Fruit fly (Drosophila melanogaster) whole organism, embryonic: ENCODE measurements around the gene Ssl2.

Experiments used
- Asciz ChIP-seq: fragments of 200-800 bp; sonication (Bioruptor generic); optimal IDR thresholded peaks from 2 replicates; lab custom pipeline; 2017; ENCODE audit warnings: missing biosample characterization, mild to moderate bottlenecking, missing genetic modification characterization, missing genetic modification reagents
- CG11456 ChIP-seq: fragments of 200-800 bp; sonication (Bioruptor generic); IDR thresholded peaks from 3 replicates; pipeline ENCODE4 v1.3.6; 2022; ENCODE audit warnings: missing biosample characterization, missing genetic modification characterization
- CG11696 ChIP-seq: fragments of 200-800 bp; sonication (Bioruptor generic); IDR thresholded peaks from 2 replicates; pipeline ENCODE4 v1.3.6; 2022; ENCODE audit warnings: missing biosample characterization, missing genetic modification characterization
- CG12769 ChIP-seq: fragments of 200-800 bp; sonication (Bioruptor generic); optimal IDR thresholded peaks from 2 replicates; lab custom pipeline; 2019; ENCODE audit warnings: missing biosample characterization, mild to moderate bottlenecking, missing genetic modification characterization, moderate library complexity
- CG13296 ChIP-seq: fragments of 200-800 bp; sonication (Bioruptor generic); optimal IDR thresholded peaks from 3 replicates; lab custom pipeline; 2018; ENCODE audit warnings: missing biosample characterization, mild to moderate bottlenecking, missing genetic modification characterization
- CG15269 ChIP-seq: fragments of 200-800 bp; sonication (Bioruptor generic); optimal IDR thresholded peaks from 2 replicates; lab custom pipeline; 2018; ENCODE audit warnings: missing biosample characterization, mild to moderate bottlenecking, missing genetic modification characterization, moderate library complexity
- CG15479 ChIP-seq: fragments of 200-800 bp; sonication (Bioruptor generic); optimal IDR thresholded peaks from 3 replicates; lab custom pipeline; 2019; ENCODE audit warnings: missing biosample characterization, mild to moderate bottlenecking, missing genetic modification characterization, moderate library complexity
- CG17359 ChIP-seq: fragments of 200-800 bp; sonication (Bioruptor generic); optimal IDR thresholded peaks from 3 replicates; lab custom pipeline; 2018; ENCODE audit warnings: missing biosample characterization, mild to moderate bottlenecking, missing genetic modification characterization, moderate library complexity
- CG2678 ChIP-seq: fragments of 200-800 bp; sonication (Bioruptor generic); optimal IDR thresholded peaks from 3 replicates; lab custom pipeline; 2019; ENCODE audit warnings: missing biosample characterization, mild to moderate bottlenecking, missing genetic modification characterization, moderate library complexity
- CG2889 ChIP-seq: fragments of 200-800 bp; sonication (Bioruptor generic); IDR thresholded peaks from 3 replicates; pipeline ENCODE4 v1.3.6; 2022; ENCODE audit warnings: missing biosample characterization, missing genetic modification characterization
- CG31441 ChIP-seq: fragments of 200-800 bp; sonication (Bioruptor generic); IDR thresholded peaks from 2 replicates; pipeline ENCODE4 v1.3.6; 2022; ENCODE audit warnings: missing biosample characterization, missing genetic modification characterization
- CG3847 ChIP-seq: fragments of 200-800 bp; sonication (Bioruptor generic); IDR thresholded peaks from 2 replicates; pipeline ENCODE4 v1.3.6; 2022; ENCODE audit warnings: missing biosample characterization, missing genetic modification characterization
- CG5953 ChIP-seq: fragments of 200-800 bp; sonication (Bioruptor generic); IDR thresholded peaks from 2 replicates; pipeline ENCODE4 v1.3.6; 2022; ENCODE audit warnings: missing biosample characterization, missing genetic modification characterization
- CG6175 ChIP-seq: fragments of 200-800 bp; sonication (Bioruptor generic); IDR thresholded peaks from 3 replicates; pipeline ENCODE4 v1.3.6; 2022; ENCODE audit warnings: missing biosample characterization, missing genetic modification characterization
- CG6765 ChIP-seq: fragments of 200-800 bp; sonication (Bioruptor generic); optimal IDR thresholded peaks from 3 replicates; lab custom pipeline; 2017; ENCODE audit warnings: missing biosample characterization, mild to moderate bottlenecking, missing genetic modification characterization
- CG8290 ChIP-seq, 3 experiments: fragments of 200-800 bp; sonication (Bioruptor generic); optimal IDR thresholded peaks; 2 replicates each; lab custom pipeline; 2016 to 2019; ENCODE audit warnings: missing biosample characterization in 3 of 3, missing genetic modification characterization in 3 of 3, mild to moderate bottlenecking in 2 of 3, moderate library complexity in 1 of 3
- CG9609 ChIP-seq: fragments of 200-800 bp; sonication (Bioruptor generic); optimal IDR thresholded peaks from 3 replicates; lab custom pipeline; 2016; ENCODE audit warnings: missing biosample characterization, missing genetic modification characterization
- CG9876 ChIP-seq: fragments of 200-800 bp; sonication (Bioruptor generic); optimal IDR thresholded peaks from 2 replicates; lab custom pipeline; 2016; ENCODE audit warnings: missing biosample characterization, missing genetic modification characterization
- Drgx ChIP-seq: fragments of 200-800 bp; sonication (Bioruptor generic); IDR thresholded peaks from 2 replicates; pipeline ENCODE4 v1.3.6; 2022; ENCODE audit warnings: missing biosample characterization, missing genetic modification characterization
- Hmr ChIP-seq: fragments of 200-800 bp; sonication (Bioruptor generic); optimal IDR thresholded peaks from 3 replicates; lab custom pipeline; 2017; ENCODE audit warnings: mild to moderate bottlenecking, missing biosample characterization, missing genetic modification reagents, missing genetic modification characterization
- Lim3 ChIP-seq: fragments of 200-800 bp; sonication (Bioruptor generic); IDR thresholded peaks from 2 replicates; pipeline ENCODE4 v1.3.6; 2022; ENCODE audit warnings: missing biosample characterization, missing genetic modification characterization
- Med ChIP-seq: fragments of 200-800 bp; sonication (Bioruptor generic); peaks from one replicate; lab custom pipeline; 2016; ENCODE audit warnings: missing biosample characterization, missing genetic modification characterization, mild to moderate bottlenecking, inconsistent platforms, moderate library complexity
- Meics ChIP-seq: fragments of 200-800 bp; sonication (Bioruptor generic); optimal IDR thresholded peaks from 2 replicates; lab custom pipeline; 2017; ENCODE audit warnings: missing biosample characterization, mild to moderate bottlenecking, missing genetic modification characterization
- Neu2 ChIP-seq: fragments of 200-800 bp; sonication (Bioruptor generic); optimal IDR thresholded peaks from 3 replicates; lab custom pipeline; 2016; ENCODE audit warnings: missing biosample characterization, missing genetic modification characterization, borderline replicate concordance
- Ssrp ChIP-seq: fragments of 200-800 bp; sonication (Bioruptor generic); optimal IDR thresholded peaks from 2 replicates; lab custom pipeline; 2018; ENCODE audit warnings: missing biosample characterization, mild to moderate bottlenecking, missing genetic modification characterization, moderate library complexity
- ase ChIP-seq: fragments of 200-800 bp; sonication (Bioruptor generic); IDR thresholded peaks from 3 replicates; pipeline ENCODE4 v1.3.6; 2022; ENCODE audit warnings: missing biosample characterization, missing genetic modification characterization
- bigmax ChIP-seq: fragments of 200-800 bp; sonication (Bioruptor generic); optimal IDR thresholded peaks from 2 replicates; lab custom pipeline; 2018; ENCODE audit warnings: missing biosample characterization, mild to moderate bottlenecking, missing genetic modification characterization
- chinmo ChIP-seq: fragments of 200-800 bp; sonication (Bioruptor generic); IDR thresholded peaks from 4 replicates; pipeline ENCODE4 v1.3.6; 2022; ENCODE audit warnings: missing biosample characterization, missing genetic modification characterization; ENCODE audit not compliant: partially characterized antibody
- chm ChIP-seq: fragments of 200-800 bp; sonication (Bioruptor generic); IDR thresholded peaks from 2 replicates; pipeline ENCODE4 v1.3.6; 2022; ENCODE audit warnings: missing biosample characterization, missing genetic modification characterization
- ci ChIP-seq: fragments of 200-800 bp; sonication (Bioruptor generic); IDR thresholded peaks from 3 replicates; pipeline ENCODE4 v1.3.6; 2022; ENCODE audit warnings: missing biosample characterization, missing genetic modification characterization
- crol ChIP-seq: fragments of 200-800 bp; sonication (Bioruptor generic); IDR thresholded peaks from 2 replicates; pipeline ENCODE4 v1.3.6; 2022; ENCODE audit warnings: missing biosample characterization, missing genetic modification characterization
- exex ChIP-seq: fragments of 200-800 bp; sonication (Bioruptor generic); optimal IDR thresholded peaks from 4 replicates; lab custom pipeline; 2018; ENCODE audit warnings: missing biosample characterization, mild to moderate bottlenecking, missing genetic modification characterization, moderate library complexity
- gsb-n ChIP-seq: fragments of 200-800 bp; sonication (Bioruptor generic); optimal IDR thresholded peaks from 3 replicates; lab custom pipeline; 2018; ENCODE audit warnings: missing biosample characterization, mild to moderate bottlenecking, missing genetic modification characterization
- hkb ChIP-seq, 2 experiments: fragments of 200-800 bp in 1 of 2; fragments of >200 bp in 1 of 2; sonication (Bioruptor generic) in 1 of 2; IDR thresholded peaks in 1 of 2; optimal IDR thresholded peaks in 1 of 2; 2 replicates each; pipeline versions ENCODE4 v1.3.6 to Lab custom; 2017 to 2022; ENCODE audit warnings: missing biosample characterization in 1 of 2, missing genetic modification characterization in 1 of 2
- ken ChIP-seq: fragments of 200-800 bp; sonication (Bioruptor generic); IDR thresholded peaks from 3 replicates; pipeline ENCODE4 v1.3.6; 2022; ENCODE audit warnings: missing biosample characterization, missing genetic modification characterization
- lab ChIP-seq: fragments of 200-800 bp; sonication (Bioruptor generic); optimal IDR thresholded peaks from 3 replicates; lab custom pipeline; 2017; ENCODE audit warnings: missing biosample characterization, missing genetic modification characterization, mild to moderate bottlenecking, moderate library complexity, missing genetic modification reagents
- pan ChIP-seq, 4 experiments: fragments of >200 bp in 3 of 4; fragments of 200-800 bp in 1 of 4; sonication (Bioruptor generic) in 1 of 4; optimal IDR thresholded peaks in 3 of 4; IDR thresholded peaks in 1 of 4; 2 replicates each; pipeline versions ENCODE4 v1.3.6 to Lab custom; 2017 to 2022; ENCODE audit warnings: missing biosample characterization in 2 of 4, missing genetic modification characterization in 2 of 4, mixed read lengths in 1 of 4
- psq ChIP-seq: fragments of 200-800 bp; sonication (Bioruptor generic); optimal IDR thresholded peaks from 2 replicates; lab custom pipeline; 2017; ENCODE audit warnings: missing biosample characterization, missing genetic modification characterization
- rib ChIP-seq: fragments of 200-800 bp; sonication (Bioruptor generic); IDR thresholded peaks from 2 replicates; pipeline ENCODE4 v1.3.6; 2022; ENCODE audit warnings: missing biosample characterization, missing genetic modification characterization
- row ChIP-seq: fragments of 200-800 bp; sonication (Bioruptor generic); IDR thresholded peaks from 3 replicates; pipeline ENCODE4 v1.3.6; 2022; ENCODE audit warnings: missing biosample characterization, missing genetic modification characterization
- sd ChIP-seq: fragments of 200-800 bp; sonication (Bioruptor generic); optimal IDR thresholded peaks from 3 replicates; lab custom pipeline; 2018; ENCODE audit warnings: missing biosample characterization, mild to moderate bottlenecking, missing genetic modification characterization, moderate library complexity
- slbo ChIP-seq: fragments of 200-800 bp; sonication (Bioruptor generic); IDR thresholded peaks from 2 replicates; pipeline ENCODE4 v1.3.6; 2022; ENCODE audit warnings: missing biosample characterization, missing genetic modification characterization
- sob ChIP-seq: fragments of 200-800 bp; sonication (Bioruptor generic); IDR thresholded peaks from 2 replicates; pipeline ENCODE4 v1.3.6; 2022; ENCODE audit warnings: missing biosample characterization, missing genetic modification characterization
- trh ChIP-seq: fragments of 200-800 bp; sonication (Bioruptor generic); optimal IDR thresholded peaks from 2 replicates; lab custom pipeline; 2016; ENCODE audit warnings: missing biosample characterization, missing genetic modification characterization
- unc-4 ChIP-seq: fragments of 200-800 bp; sonication (Bioruptor generic); IDR thresholded peaks from 2 replicates; pipeline ENCODE4 v1.3.6; 2022; ENCODE audit warnings: missing biosample characterization, missing genetic modification characterization; ENCODE audit not compliant: partially characterized antibody
- vfl ChIP-seq: fragments of 200-800 bp; sonication (Bioruptor generic); optimal IDR thresholded peaks from 2 replicates; lab custom pipeline; 2016; ENCODE audit warnings: missing biosample characterization, missing genetic modification characterization

The Ssl2 gene

dm6 chr3R:29082034-29082433 is 49.6 kb upstream of the Ssl2 start (continued):
- TF ChIP-seq psq (GFP tag; lab: Kevin White, UChicago) = no peak
- TF ChIP-seq Ssrp (tag; lab: Kevin White, UChicago) = no peak
- no peak for TF ChIP-seq gsb-n (tag; lab: Kevin White, UChicago)
- peak; percentile 44; the same call in 1 of the 2 replicates for TF ChIP-seq crol (GFP tag; lab: Robert Waterston, UW)
- TF ChIP-seq Lim3 (GFP tag; lab: Robert Waterston, UW) = no peak
- TF ChIP-seq ase (GFP tag; lab: Robert Waterston, UW) = no peak
- 0 out of 4 replicates have a peak, but pooled peaks have one; percentile 28 for TF ChIP-seq chinmo (GFP tag; lab: Robert Waterston, UW)
- TF ChIP-seq ken (GFP tag; lab: Robert Waterston, UW) = no peak
- TF ChIP-seq trh = no peak

DNA sequence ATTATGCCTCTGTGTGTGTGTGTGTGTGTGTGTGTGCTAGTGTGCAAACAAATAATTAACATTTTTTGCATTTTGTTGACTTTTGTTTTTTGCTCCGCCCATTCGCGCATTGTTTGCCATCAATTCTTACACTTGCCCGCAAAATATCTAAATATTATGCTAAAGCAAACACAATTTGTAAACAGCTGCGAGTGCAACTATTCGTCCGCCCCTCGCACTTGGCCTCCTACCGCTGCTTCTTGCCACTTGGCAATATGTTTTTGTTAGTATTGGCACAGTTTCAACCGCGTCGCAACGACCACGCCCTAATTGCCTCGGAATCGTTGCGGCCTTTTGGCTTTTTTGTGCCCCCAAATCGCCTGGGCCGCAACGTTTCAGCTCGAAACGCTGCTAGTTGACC is 45.1 kb upstream of the Ssl2 start:
- TF ChIP-seq CG3847 (GFP tag; lab: Robert Waterston, UW) = no peak
- TF ChIP-seq slbo = 0 out of 2 replicates have a peak, but pooled peaks have one; percentile 24
- 0 out of 2 replicates have a peak, but pooled peaks have one; percentile 6 for TF ChIP-seq Drgx (GFP tag; lab: Robert Waterston, UW)
- TF ChIP-seq Med (GFP tag; lab: Kevin White, UChicago) = peak; percentile 46
- TF ChIP-seq CG12769 (tag; lab: Kevin White, UChicago) = peak; percentile 34
- peak; percentile 31 for TF ChIP-seq sd (tag; lab: Kevin White, UChicago)
- TF ChIP-seq crol (GFP tag; lab: Robert Waterston, UW) = 0 out of 2 replicates have a peak, but pooled peaks have one; percentile 28
- TF ChIP-seq CG13296 (GFP tag; lab: Kevin White, UChicago) = peak; percentile 14
- 0 out of 2 replicates have a peak, but pooled peaks have one; percentile 17 for TF ChIP-seq CG11696
- peak; percentile 22 for TF ChIP-seq CG2678 (tag; lab: Kevin White, UChicago)
- peak; percentile 15 for TF ChIP-seq CG17359 (tag; lab: Kevin White, UChicago)
- no peak for TF ChIP-seq Neu2 (GFP tag; lab: Kevin White, UChicago)
- no peak for TF ChIP-seq CG31441 (GFP tag; lab: Robert Waterston, UW)
- TF ChIP-seq CG2889 (GFP tag; lab: Robert Waterston, UW) = no peak
- 0 out of 2 replicates have a peak, but pooled peaks have one; percentile 30 for TF ChIP-seq CG5953 (GFP tag; lab: Robert Waterston, UW)
- 0 out of 2 replicates have a peak, but pooled peaks have one; percentile 10 for TF ChIP-seq chm (GFP tag; lab: Robert Waterston, UW)
- 0 out of 3 replicates have a peak, but pooled peaks have one; percentile 11 for TF ChIP-seq row (GFP tag; lab: Robert Waterston, UW)
- peak; percentile 13 for TF ChIP-seq CG15269
- TF ChIP-seq exex = no peak
- TF ChIP-seq CG8290 (GFP tag; optimal IDR thresholded peaks at IDR 0.05; lab: Kevin White, UChicago) = no peak
- TF ChIP-seq CG8290 (tag; optimal IDR thresholded peaks at IDR 0.05; lab: Kevin White, UChicago) = peak in 1 of 2 experiments; percentile 36
- TF ChIP-seq lab (GFP tag; lab: Kevin White, UChicago) = peak; percentile 27
- peak; percentile 34 for TF ChIP-seq Hmr (GFP tag; lab: Kevin White, UChicago)
- peak; percentile 13 for TF ChIP-seq Asciz
- TF ChIP-seq hkb (optimal IDR thresholded peaks at IDR 0.05; lab: Kevin White, UChicago) = no peak
- TF ChIP-seq hkb (GFP tag; IDR thresholded peaks at IDR 0.05; lab: Robert Waterston, UW) = peak; percentile 46; the same call in 1 of the 2 replicates
- peak; percentile 12 for TF ChIP-seq CG15479 (GFP tag; lab: Kevin White, UChicago)
- TF ChIP-seq CG6175 = peak; percentile 59; the same call in 1 of the 3 replicates
- no peak for TF ChIP-seq pan (optimal IDR thresholded peaks at IDR 0.05; lab: Kevin White, UChicago)
- TF ChIP-seq pan (GFP tag; optimal IDR thresholded peaks at IDR 0.05 in 1 of 2, IDR thresholded peaks at IDR 0.05 in 1 of 2) = peak in 1 of 2 experiments; percentile 6
- TF ChIP-seq bigmax (GFP tag; lab: Kevin White, UChicago) = no peak
- TF ChIP-seq CG9609 = no peak
- peak; percentile 26 for TF ChIP-seq Meics (GFP tag; lab: Kevin White, UChicago)
- TF ChIP-seq CG11456 (GFP tag; lab: Robert Waterston, UW) = 0 out of 3 replicates have a peak, but pooled peaks have one; percentile 14
- TF ChIP-seq sob (GFP tag; lab: Robert Waterston, UW) = 0 out of 2 replicates have a peak, but pooled peaks have one; percentile 27
- peak; percentile 7 for TF ChIP-seq CG6765 (GFP tag; lab: Kevin White, UChicago)
- TF ChIP-seq unc-4 = no peak
- TF ChIP-seq rib (GFP tag; lab: Robert Waterston, UW) = 0 out of 2 replicates have a peak, but pooled peaks have one; percentile 12
- TF ChIP-seq vfl (GFP tag; lab: Kevin White, UChicago) = no peak
- 0 out of 4 replicates have a peak, but pooled peaks have one; percentile 6 for TF ChIP-seq chinmo (GFP tag; lab: Robert Waterston, UW)
- TF ChIP-seq ci = no peak
- TF ChIP-seq CG9876 = peak; percentile 2
